Fruit fly (Drosophila melanogaster) whole organism, adult: ENCODE data around the gene CG14721.

Source experiments
- Mnt ChIP-seq: fragments of 200-800 bp; sonication (Bioruptor generic); optimal IDR thresholded peaks from 2 replicates; lab custom pipeline; 2016; ENCODE audit warnings: missing biosample characterization, mild to moderate bottlenecking, missing genetic modification characterization
- bab1 ChIP-seq: fragments of 200-800 bp; sonication (Bioruptor generic); optimal IDR thresholded peaks from 3 replicates; lab custom pipeline; 2019; ENCODE audit warnings: missing biosample characterization, mild to moderate bottlenecking, missing genetic modification characterization, moderate library complexity
- pad ChIP-seq: fragments of 200-800 bp; sonication (Bioruptor generic); optimal IDR thresholded peaks from 3 replicates; lab custom pipeline; 2017; ENCODE audit warnings: missing biosample characterization, missing genetic modification characterization, mild to moderate bottlenecking, moderate library complexity, missing genetic modification reagents

dm6 chr3R:11757197-11757856 lies 22.1 kb downstream of the CG14721 start:
- TF ChIP-seq pad, result no peak
- TF ChIP-seq bab1 (GFP tag; lab: Kevin White, UChicago), result no peak
- peak; percentile 2 for TF ChIP-seq Mnt (GFP tag; lab: Kevin White, UChicago)
